Worm (Caenorhabditis elegans) whole organism, young adult: Measurements from ENCODE around the gene Y38H8A.2.

Source experiments
- F57A8.1 ChIP-seq: fragments of 200-800 bp; sonication (Bioruptor generic); optimal IDR thresholded peaks from 2 replicates; lab custom pipeline; 2018; ENCODE audit warnings: mild to moderate bottlenecking, missing genetic modification characterization, moderate library complexity, missing compliant biosample characterization
- Y56A3A.18 ChIP-seq: fragments of 200-800 bp; sonication (Bioruptor generic); IDR thresholded peaks from 2 replicates; pipeline ENCODE4 v1.3.6; 2022; ENCODE audit warnings: missing genetic modification reagents, missing genetic modification characterization, missing compliant biosample characterization
- Y95B8A.8 ChIP-seq: fragments of 200-800 bp; sonication (Bioruptor generic); IDR thresholded peaks from 2 replicates; pipeline ENCODE4 v1.3.6; 2022; ENCODE audit warnings: missing genetic modification reagents, missing genetic modification characterization, missing compliant biosample characterization
- akir-1 ChIP-seq: fragments of 200-800 bp; sonication (Bioruptor generic); optimal IDR thresholded peaks from 2 replicates; lab custom pipeline; 2018; ENCODE audit warnings: mild to moderate bottlenecking, missing genetic modification characterization, moderate library complexity, missing compliant biosample characterization
- madf-10 ChIP-seq: sonication (generic microtip); optimal IDR thresholded peaks from 2 replicates; lab custom pipeline; 2016; ENCODE audit warnings: mild to moderate bottlenecking, missing genetic modification characterization, missing compliant biosample characterization
- snpc-3.4 ChIP-seq: sonication (generic microtip); optimal IDR thresholded peaks from 2 replicates; lab custom pipeline; 2017; ENCODE audit warnings: missing genetic modification characterization, mild to moderate bottlenecking, missing compliant biosample characterization, antibody characterized with exemption, moderate library complexity, missing genotype, missing genetic modification reagents
- snpc-4 ChIP-seq, 5 experiments: fragments of 150-350 bp in 1 of 5; sonication (generic microtip) in 4 of 5; optimal IDR thresholded peaks; 2 replicates each; lab custom pipeline; 2014 to 2018; ENCODE audit warnings: missing genetic modification characterization in 5 of 5, missing biosample characterization in 3 of 5, antibody characterized with exemption in 2 of 5, mild to moderate bottlenecking in 2 of 5, missing compliant biosample characterization in 2 of 5, missing genotype in 2 of 5, moderate library complexity in 2 of 5, missing genetic modification reagents in 1 of 5
- ztf-28 ChIP-seq: fragments of 200-800 bp; sonication (Bioruptor generic); IDR thresholded peaks from 2 replicates; pipeline ENCODE4 v1.3.6; 2022; ENCODE audit warnings: missing genetic modification reagents, missing genetic modification characterization, missing compliant biosample characterization

- TF ChIP-seq Y95B8A.8 (GFP tag; lab: Robert Waterston, UW) (no peak), madf-10 (tag; lab: Kevin White, UChicago) (no peak), snpc-4 (GFP tag; optimal IDR thresholded peaks at IDR 0.05; lab: Kevin White, UChicago) (no peak), snpc-4 (tag; optimal IDR thresholded peaks at IDR 0.05; lab: Kevin White, UChicago) (no peak), snpc-3.4 (tag; lab: Kevin White, UChicago) (no peak), akir-1 (no peak), ztf-28 (GFP tag; lab: Robert Waterston, UW) (no peak), Y56A3A.18 (GFP tag; lab: Robert Waterston, UW) (no peak), F57A8.1 (no peak)
These were observed 19.5 kb downstream of the Y38H8A.2 start for ce11 chrIV:13493719-13494118.
